Worm (Caenorhabditis elegans): ENCODE data around the gene dhs-22.

dhs-22 gene

ce11 chrV:14436195-14436594, 15.0 kb upstream of the dhs-22 start:
- TF ChIP-seq nhr-2 (tag; optimal IDR thresholded peaks at IDR 0.05) (peak; percentile 65), pha-4 (tag; optimal IDR thresholded peaks at IDR 0.05) (no peak)

- TF ChIP-seq nhr-28 (tag; optimal IDR thresholded peaks at IDR 0.05) (no peak), nhr-2 (tag; optimal IDR thresholded peaks at IDR 0.05) (peak; percentile 97), zip-8 (tag; optimal IDR thresholded peaks at IDR 0.05) (peak; percentile 85)
These were observed 12.3 kb upstream of the dhs-22 start for ce11 chrV:14433584-14433983.

- TF ChIP-seq zip-8 (tag; optimal IDR thresholded peaks at IDR 0.05): peak; percentile 77
- no peak for TF ChIP-seq unc-39 (tag; optimal IDR thresholded peaks at IDR 0.05)
These were observed 11.0 kb upstream of the dhs-22 start, which contains the start of gene egl-1 for ce11 chrV:14432259-14432658. Gene egl-1 (minus strand): TSS chrV:14432359.

- TF ChIP-seq sem-2 (GFP tag; optimal IDR thresholded peaks at IDR 0.05) (no peak), hlh-1 (tag; optimal IDR thresholded peaks at IDR 0.05) (no peak), cnd-1 (tag; optimal IDR thresholded peaks at IDR 0.05) (no peak), ces-1 (GFP tag; optimal IDR thresholded peaks at IDR 0.05) (no peak), pha-4 (tag; optimal IDR thresholded peaks at IDR 0.05) (no peak), drap-1 (GFP tag; optimal IDR thresholded peaks at IDR 0.05) (no peak), nhr-76 (tag; optimal IDR thresholded peaks at IDR 0.05) (no peak), nhr-12 (tag; optimal IDR thresholded peaks at IDR 0.05) (no peak), unc-120 (tag; optimal IDR thresholded peaks at IDR 0.05; ENCODE audit: poor library complexity, severe bottlenecking) (no peak), sptf-1 (tag; optimal IDR thresholded peaks at IDR 0.05) (no peak)
These were observed 7.6 kb upstream of the dhs-22 start, which contains the start of gene F23B12.1 for ce11 chrV:14428865-14429264. Gene F23B12.1 (plus strand): TSS chrV:14429165.

ce11 chrV:14427069-14427825, 6.0 kb upstream of the dhs-22 start:
- TF ChIP-seq nhr-2 (tag; optimal IDR thresholded peaks at IDR 0.05): peak; percentile 25
- TF ChIP-seq cnd-1 (tag; optimal IDR thresholded peaks at IDR 0.05): peak; percentile 21
- peak; percentile 59 for TF ChIP-seq ces-1 (GFP tag; optimal IDR thresholded peaks at IDR 0.05)
- TF ChIP-seq mls-2 (tag; optimal IDR thresholded peaks at IDR 0.05): peak; percentile 32
- no peak for TF ChIP-seq ceh-43 (GFP tag; optimal IDR thresholded peaks at IDR 0.05)

ce11 chrV:14426013-14426412, 4.8 kb upstream of the dhs-22 start:
- peak; percentile 51 for TF ChIP-seq unc-62 (GFP tag; optimal IDR thresholded peaks at IDR 0.05)
- no peak for TF ChIP-seq pha-4 (tag; optimal IDR thresholded peaks at IDR 0.05)
- no peak for TF ChIP-seq tbx-8 (GFP tag; optimal IDR thresholded peaks at IDR 0.05)
- TF ChIP-seq ham-2 (GFP tag; optimal IDR thresholded peaks at IDR 0.05): peak; percentile 42

ce11 chrV:14424958-14425492, 3.8 kb upstream of the dhs-22 start, which contains the start of gene rrsr-1:
Gene rrsr-1 (minus strand): TSS chrV:14425008.
- TF ChIP-seq mab-5 (tag; optimal IDR thresholded peaks at IDR 0.05): no peak
- TF ChIP-seq sptf-1 (tag; optimal IDR thresholded peaks at IDR 0.05): peak; percentile 36
- TF ChIP-seq unc-39 (tag; optimal IDR thresholded peaks at IDR 0.05): no peak
- TF ChIP-seq hlh-1 (tag; optimal IDR thresholded peaks at IDR 0.05): peak; percentile 12
- no peak for TF ChIP-seq mep-1 (tag; optimal IDR thresholded peaks at IDR 0.05)
- TF ChIP-seq ztf-11 (tag; optimal IDR thresholded peaks at IDR 0.05): no peak
- peak; percentile 18 for TF ChIP-seq lsy-2 (tag; optimal IDR thresholded peaks at IDR 0.05)
- TF ChIP-seq lin-13 (tag; optimal IDR thresholded peaks at IDR 0.05): no peak
- no peak for TF ChIP-seq unc-120 (tag; optimal IDR thresholded peaks at IDR 0.05; ENCODE audit: poor library complexity, severe bottlenecking)
- no peak for TF ChIP-seq blmp-1 (tag; optimal IDR thresholded peaks at IDR 0.05)
- TF ChIP-seq bed-3 (GFP tag; optimal IDR thresholded peaks at IDR 0.05): no peak
- peak; percentile 54 for TF ChIP-seq drap-1 (GFP tag; optimal IDR thresholded peaks at IDR 0.05)
- TF ChIP-seq ham-2 (GFP tag; optimal IDR thresholded peaks at IDR 0.05): no peak
- TF ChIP-seq M03D4.4 (tag; optimal IDR thresholded peaks at IDR 0.05): peak; percentile 46
- no peak for TF ChIP-seq elt-1 (tag; optimal IDR thresholded peaks at IDR 0.05; ENCODE audit: borderline replicate concordance, insufficient read depth)
- TF ChIP-seq ceh-39 (tag; optimal IDR thresholded peaks at IDR 0.05): no peak
- TF ChIP-seq nhr-2 (tag; optimal IDR thresholded peaks at IDR 0.05): peak; percentile 12
- no peak for TF ChIP-seq flh-1 (GFP tag; optimal IDR thresholded peaks at IDR 0.05)
- TF ChIP-seq elt-3 (tag; optimal IDR thresholded peaks at IDR 0.05): no peak
- no peak for TF ChIP-seq zip-8 (tag; optimal IDR thresholded peaks at IDR 0.05)
- no peak for TF ChIP-seq nhr-76 (tag; optimal IDR thresholded peaks at IDR 0.05)
- no peak for TF ChIP-seq tbx-8 (GFP tag; optimal IDR thresholded peaks at IDR 0.05)
- TF ChIP-seq nhr-28 (tag; optimal IDR thresholded peaks at IDR 0.05): no peak
- TF ChIP-seq pha-4 (tag; optimal IDR thresholded peaks at IDR 0.05): no peak
